Fruit fly (Drosophila melanogaster): ENCODE measurements around the gene CG13891.

Gene CG13891

dm6 chr3L:433806-434205 lies at the start of gene CG13891:
CG13891 (minus strand) TSS chr3L:433906.
- TF ChIP-seq dac (GFP tag; optimal IDR thresholded peaks at IDR 0.05) (no peak), vri (GFP tag; optimal IDR thresholded peaks at IDR 0.05) (no peak), CG6854 (GFP tag; optimal IDR thresholded peaks at IDR 0.05) (no peak), svp (GFP tag) (no peak), CG3919 (GFP tag; optimal IDR thresholded peaks at IDR 0.05) (no peak), cyc (GFP tag; optimal IDR thresholded peaks at IDR 0.05) (no peak), CG11762 (GFP tag; optimal IDR thresholded peaks at IDR 0.05; ENCODE audit: insufficient read depth) (no peak), CG3032 (tag; optimal IDR thresholded peaks at IDR 0.05) (no peak)

- TF ChIP-seq Hr4 (GFP tag; optimal IDR thresholded peaks at IDR 0.05) (no peak), Sox102F (GFP tag; optimal IDR thresholded peaks at IDR 0.05) (no peak), CG9139 (GFP tag; optimal IDR thresholded peaks at IDR 0.05) (no peak)
Observed at dm6 chr3L:473064-473463, 39.4 kb upstream of the CG13891 start.

dm6 chr3L:471199-471598 lies 37.5 kb upstream of the CG13891 start:
- TF ChIP-seq fd59A (GFP tag; optimal IDR thresholded peaks at IDR 0.05) (no peak), CG9139 (GFP tag; optimal IDR thresholded peaks at IDR 0.05) (peak; percentile 0), eg (GFP tag; IDR thresholded peaks at IDR 0.05) (no peak), OdsH (GFP tag; optimal IDR thresholded peaks at IDR 0.05) (no peak), lz (GFP tag; optimal IDR thresholded peaks at IDR 0.05) (no peak), achi (GFP tag; optimal IDR thresholded peaks at IDR 0.05) (no peak), Hr38 (GFP tag; optimal IDR thresholded peaks at IDR 0.05) (no peak), CG7368 (GFP tag; optimal IDR thresholded peaks at IDR 0.05) (no peak), net (GFP tag; optimal IDR thresholded peaks at IDR 0.05) (no peak), CG32006 (GFP tag; optimal IDR thresholded peaks at IDR 0.05) (no peak), Smox (GFP tag; optimal IDR thresholded peaks at IDR 0.05) (no peak), svp (GFP tag) (peak; percentile 59), Lpt (GFP tag; optimal IDR thresholded peaks at IDR 0.05) (no peak), CG11902 (GFP tag; optimal IDR thresholded peaks at IDR 0.05) (no peak), dsx (GFP tag; optimal IDR thresholded peaks at IDR 0.05; ENCODE audit: poor library complexity, severe bottlenecking) (peak; percentile 67), CG15336 (GFP tag; IDR thresholded peaks at IDR 0.05) (no peak), Ets96B (tag; optimal IDR thresholded peaks at IDR 0.05) (no peak), Hr39 (GFP tag; optimal IDR thresholded peaks at IDR 0.05) (no peak), fd85E (GFP tag; optimal IDR thresholded peaks at IDR 0.05) (no peak), CG6854 (GFP tag; optimal IDR thresholded peaks at IDR 0.05) (no peak), spab (GFP tag; optimal IDR thresholded peaks at IDR 0.05) (no peak)

- TF ChIP-seq spab (GFP tag; optimal IDR thresholded peaks at IDR 0.05) (no peak), fkh (GFP tag; optimal IDR thresholded peaks at IDR 0.05) (no peak), Gug (GFP tag; IDR thresholded peaks at IDR 0.05) (no peak), ss (GFP tag; optimal IDR thresholded peaks at IDR 0.05) (no peak), Ets21C (GFP tag; optimal IDR thresholded peaks at IDR 0.05) (no peak), CG34406 (GFP tag; optimal IDR thresholded peaks at IDR 0.05) (no peak), fd59A (GFP tag; optimal IDR thresholded peaks at IDR 0.05) (no peak), CG3032 (tag; optimal IDR thresholded peaks at IDR 0.05) (no peak), fd85E (GFP tag; optimal IDR thresholded peaks at IDR 0.05) (no peak), CG4318 (GFP tag; optimal IDR thresholded peaks at IDR 0.05) (no peak)
Observed at dm6 chr3L:465433-465832, 31.7 kb upstream of the CG13891 start.

dm6 chr3L:457384-457783 lies 23.7 kb upstream of the CG13891 start:
- TF ChIP-seq CG8632 (GFP tag; optimal IDR thresholded peaks at IDR 0.05) (no peak), eg (GFP tag; IDR thresholded peaks at IDR 0.05) (0 out of 3 replicates have a peak, but pooled peaks have one; percentile 23), pdm3 (GFP tag; optimal IDR thresholded peaks at IDR 0.05) (no peak), lz (GFP tag; optimal IDR thresholded peaks at IDR 0.05) (no peak), spab (GFP tag; optimal IDR thresholded peaks at IDR 0.05) (no peak), CG11902 (GFP tag; optimal IDR thresholded peaks at IDR 0.05) (no peak), CG10631 (GFP tag; optimal IDR thresholded peaks at IDR 0.05) (no peak), net (GFP tag; optimal IDR thresholded peaks at IDR 0.05) (no peak), ss (GFP tag; optimal IDR thresholded peaks at IDR 0.05) (no peak)
